Fruit fly (Drosophila melanogaster) Kc167 (cell line): ENCODE measurements around the gene Cyp4d1.

Experiments used
- Myc ChIP-seq: fragments of >200 bp; optimal IDR thresholded peaks from 2 replicates; lab custom pipeline; 2017; ENCODE audit warnings: missing external identifiers
- Sin3A ChIP-seq: fragments of >200 bp; optimal IDR thresholded peaks from 2 replicates; lab custom pipeline; 2018; ENCODE audit warnings: missing external identifiers
- h ChIP-seq: fragments of >200 bp; optimal IDR thresholded peaks from 3 replicates; lab custom pipeline; 2018; ENCODE audit warnings: missing external identifiers
- insv ChIP-seq: fragments of >200 bp; optimal IDR thresholded peaks from 3 replicates; lab custom pipeline; 2018; ENCODE audit warnings: missing external identifiers
- psq ChIP-seq: fragments of >200 bp; optimal IDR thresholded peaks from 2 replicates; lab custom pipeline; 2017; ENCODE audit warnings: missing external identifiers
- ttk ChIP-seq: sonication (Bioruptor generic); optimal IDR thresholded peaks from 2 replicates; lab custom pipeline; 2017; ENCODE audit warnings: missing external identifiers

Cyp4d1 gene

dm6 chrX:2162130-2162907 lies at the start of gene Cyp4d1, which contains the start of gene CG3630:
TSS of gene Cyp4d1 (minus strand) at chrX:2162180.
TSS of gene CG3630 (plus strand) at chrX:2162196.
- TF ChIP-seq insv (lab: Kevin White, UChicago) (no peak), ttk (lab: Kevin White, UChicago) (no peak), psq (no peak), h (lab: Kevin White, UChicago) (no peak), Myc (lab: Kevin White, UChicago) (no peak), Sin3A (lab: Kevin White, UChicago) (no peak)

dm6 chrX:2208641-2209241 lies 46.8 kb upstream of the Cyp4d1 start:
- TF ChIP-seq Sin3A (lab: Kevin White, UChicago) (no peak), h (lab: Kevin White, UChicago) (no peak), ttk (lab: Kevin White, UChicago) (no peak), psq (no peak), insv (lab: Kevin White, UChicago) (no peak), Myc (lab: Kevin White, UChicago) (no peak)

- TF ChIP-seq insv (lab: Kevin White, UChicago) (no peak), psq (no peak)
Observed at dm6 chrX:2203766-2204165, 41.8 kb upstream of the Cyp4d1 start, which contains the start of gene FarO. TSS of gene FarO (minus strand) at chrX:2203866.

dm6 chrX:2199303-2199702 lies 37.3 kb upstream of the Cyp4d1 start:
- no peak for TF ChIP-seq Sin3A (lab: Kevin White, UChicago)
- no peak for TF ChIP-seq insv (lab: Kevin White, UChicago)
- no peak for TF ChIP-seq psq
- no peak for TF ChIP-seq h (lab: Kevin White, UChicago)
- no peak for TF ChIP-seq ttk (lab: Kevin White, UChicago)
- no peak for TF ChIP-seq Myc (lab: Kevin White, UChicago)

dm6 chrX:2198272-2198571 lies 36.2 kb upstream of the Cyp4d1 start:
- TF ChIP-seq Sin3A (lab: Kevin White, UChicago) (no peak), Myc (lab: Kevin White, UChicago) (no peak), psq (no peak), insv (lab: Kevin White, UChicago) (no peak), h (lab: Kevin White, UChicago) (no peak), ttk (lab: Kevin White, UChicago) (no peak)

- no peak for TF ChIP-seq Myc (lab: Kevin White, UChicago)
- TF ChIP-seq insv (lab: Kevin White, UChicago): no peak
- TF ChIP-seq ttk (lab: Kevin White, UChicago): no peak
- no peak for TF ChIP-seq Sin3A (lab: Kevin White, UChicago)
- TF ChIP-seq h (lab: Kevin White, UChicago): no peak
- TF ChIP-seq psq: no peak
Observed at dm6 chrX:2197414-2198271, 35.7 kb upstream of the Cyp4d1 start.

dm6 chrX:2196086-2196732 lies 34.2 kb upstream of the Cyp4d1 start:
- no peak for TF ChIP-seq psq
- TF ChIP-seq Myc (lab: Kevin White, UChicago): no peak
- TF ChIP-seq insv (lab: Kevin White, UChicago): no peak
- no peak for TF ChIP-seq ttk (lab: Kevin White, UChicago)
- TF ChIP-seq Sin3A (lab: Kevin White, UChicago): no peak
- TF ChIP-seq h (lab: Kevin White, UChicago): no peak

dm6 chrX:2194208-2195094 lies 32.5 kb upstream of the Cyp4d1 start:
- TF ChIP-seq insv (lab: Kevin White, UChicago): no peak
- no peak for TF ChIP-seq Myc (lab: Kevin White, UChicago)
- TF ChIP-seq ttk (lab: Kevin White, UChicago): no peak
- TF ChIP-seq h (lab: Kevin White, UChicago): no peak
- TF ChIP-seq psq: no peak
- no peak for TF ChIP-seq Sin3A (lab: Kevin White, UChicago)

dm6 chrX:2193809-2194207 lies 31.8 kb upstream of the Cyp4d1 start, which contains the start of gene CG14053:
TSS of gene CG14053 (minus strand) at chrX:2193909.
- no peak for TF ChIP-seq h (lab: Kevin White, UChicago)
- no peak for TF ChIP-seq insv (lab: Kevin White, UChicago)

- TF ChIP-seq insv (lab: Kevin White, UChicago): no peak
- no peak for TF ChIP-seq ttk (lab: Kevin White, UChicago)
- no peak for TF ChIP-seq psq
- no peak for TF ChIP-seq h (lab: Kevin White, UChicago)
- TF ChIP-seq Sin3A (lab: Kevin White, UChicago): no peak
- TF ChIP-seq Myc (lab: Kevin White, UChicago): no peak
Observed at dm6 chrX:2193158-2193557, 31.2 kb upstream of the Cyp4d1 start.
